Worm (Caenorhabditis elegans): ENCODE results near the gene F54B11.9.

DNA sequence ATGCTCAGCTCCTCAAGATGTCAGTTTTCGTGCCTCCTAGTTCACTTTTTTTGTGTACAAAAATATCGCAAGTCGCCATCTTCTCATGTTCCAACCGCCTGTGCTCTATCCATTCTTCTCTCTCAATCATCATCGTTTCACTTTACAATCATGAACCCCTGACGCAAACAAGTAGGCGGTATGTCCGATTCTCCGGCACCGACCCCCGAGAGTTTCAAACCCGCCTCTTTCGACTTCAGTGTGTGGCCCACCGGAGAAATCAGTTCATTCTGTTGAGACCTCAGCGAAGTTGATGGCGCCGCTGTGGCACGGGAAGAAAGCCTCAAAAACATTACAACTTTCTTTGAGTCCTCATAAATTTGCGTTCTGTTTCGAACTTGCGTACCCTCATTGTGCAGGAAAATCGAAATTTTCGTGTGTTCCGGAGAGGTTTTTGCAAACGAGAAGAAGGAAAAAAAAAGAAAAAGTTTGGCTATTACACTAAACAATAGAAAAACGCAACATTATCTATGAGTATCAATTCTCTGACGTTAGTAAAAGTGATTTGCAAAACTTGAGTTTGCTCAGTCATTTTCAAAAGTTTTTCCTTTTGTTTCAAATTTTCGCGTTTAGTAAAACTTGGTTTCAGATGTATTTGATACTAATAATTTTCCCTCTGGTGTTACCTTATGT is at the start of gene F54B11.9:
- TF ChIP-seq tra-4 (tag; optimal IDR thresholded peaks at IDR 0.05) (no peak), ama-1 (optimal IDR thresholded peaks at IDR 0.05) (no peak), scrt-1 (GFP tag; IDR thresholded peaks at IDR 0.05) (no peak), tbx-37 (GFP tag; conservative IDR thresholded peaks at IDR 0.05) (no peak), hmg-4 (GFP tag; optimal IDR thresholded peaks at IDR 0.05) (no peak), hmbx-1 (tag; optimal IDR thresholded peaks at IDR 0.05) (no peak), pes-1 (GFP tag; IDR thresholded peaks at IDR 0.05) (no peak), hnd-1 (tag; optimal IDR thresholded peaks at IDR 0.05) (no peak), flt-1 (GFP tag; IDR thresholded peaks at IDR 0.05) (no peak), F13C5.2 (tag; optimal IDR thresholded peaks at IDR 0.05) (no peak), B0310.2 (tag; optimal IDR thresholded peaks at IDR 0.05) (no peak), ets-7 (tag; optimal IDR thresholded peaks at IDR 0.05) (no peak), sea-1 (GFP tag; conservative IDR thresholded peaks at IDR 0.05) (no peak), aly-1 (tag; optimal IDR thresholded peaks at IDR 0.05) (no peak)
